Fruit fly (Drosophila melanogaster): ENCODE results near the gene Ald1.

DNA sequence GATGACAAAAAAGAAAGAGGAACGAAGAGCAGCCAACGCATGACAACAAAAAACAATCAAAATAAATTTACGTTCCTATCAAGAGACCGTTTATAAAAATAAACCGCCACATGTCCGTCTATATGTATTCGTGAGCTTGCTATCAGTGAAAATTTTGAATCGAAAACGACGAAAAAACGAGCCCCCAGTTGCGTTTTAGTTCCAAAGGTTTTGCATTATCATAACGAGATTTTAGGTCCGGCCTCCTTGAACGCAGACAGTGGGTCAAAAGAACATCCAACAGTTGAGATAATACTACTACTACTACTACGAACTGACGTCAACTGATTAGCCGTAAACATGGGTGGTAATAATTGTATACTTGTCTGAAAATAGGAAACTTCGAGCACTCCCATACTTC lies 1.5 kb downstream of the Ald1 start:
- TF ChIP-seq psq (optimal IDR thresholded peaks at IDR 0.05): no peak
- TF ChIP-seq CG8478 (optimal IDR thresholded peaks at IDR 0.05): no peak
- no peak for TF ChIP-seq EcR (GFP tag; optimal IDR thresholded peaks at IDR 0.05)

All from whole organism.